Worm (Caenorhabditis elegans) whole organism, midembryonic: ENCODE data around the gene fbxb-74.

Experiments used
- T22C8.4 ChIP-seq: fragments of 200-800 bp; sonication (Bioruptor generic); IDR thresholded peaks from 2 replicates; pipeline ENCODE4 v1.3.6; 2022; ENCODE audit warnings: missing genetic modification characterization, missing compliant biosample characterization
- klf-2 ChIP-seq: fragments of 200-800 bp; sonication (Bioruptor generic); conservative IDR thresholded peaks from 2 replicates; pipeline ENCODE4 v1.3.6; 2022; ENCODE audit warnings: missing genetic modification reagents, missing genetic modification characterization, missing compliant biosample characterization
- med-1 ChIP-seq: sonication (generic microtip); optimal IDR thresholded peaks from 2 replicates; lab custom pipeline; 2017; ENCODE audit warnings: missing genetic modification characterization, mild to moderate bottlenecking, missing compliant biosample characterization, antibody characterized with exemption, missing genetic modification reagents; ENCODE audit not compliant: insufficient read depth
- tab-1 ChIP-seq: fragments of 200-800 bp; sonication (Bioruptor generic); IDR thresholded peaks from 2 replicates; pipeline ENCODE4 v1.3.6; 2022; ENCODE audit warnings: missing genetic modification characterization, missing compliant biosample characterization
- ztf-23 ChIP-seq: fragments of 200-800 bp; sonication (Bioruptor generic); IDR thresholded peaks from 2 replicates; pipeline ENCODE4 v1.3.6; 2022; ENCODE audit warnings: missing genetic modification reagents, missing genetic modification characterization, missing compliant biosample characterization
- ztf-29 ChIP-seq: fragments of 200-800 bp; sonication (Bioruptor generic); IDR thresholded peaks from 2 replicates; pipeline ENCODE4 v1.3.6; 2022; ENCODE audit warnings: missing genetic modification reagents, missing genetic modification characterization, missing compliant biosample characterization

DNA sequence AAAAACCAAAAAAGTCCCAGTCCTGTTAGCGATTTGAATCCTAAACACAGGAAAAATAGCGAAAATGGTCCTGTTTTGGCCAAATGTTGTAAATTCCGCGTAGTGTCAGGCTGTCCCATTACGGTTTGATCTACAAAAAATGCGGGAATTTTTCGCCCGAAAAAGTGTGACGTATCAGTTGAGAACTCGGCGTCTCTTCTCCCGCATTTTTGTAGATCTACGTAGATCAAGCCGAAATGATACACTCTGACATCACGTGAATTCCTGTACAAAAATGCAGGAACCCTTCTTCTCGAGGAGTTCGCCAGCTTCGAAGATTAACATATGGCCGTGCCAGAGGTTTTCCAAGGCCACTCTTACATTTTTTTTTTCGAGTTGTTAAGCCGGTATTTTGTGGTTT lies 43.5 kb downstream of the fbxb-74 start:
- TF ChIP-seq klf-2 (GFP tag; lab: Robert Waterston, UW) (no peak), ztf-23 (GFP tag; lab: Robert Waterston, UW) (no peak), T22C8.4 (GFP tag; lab: Robert Waterston, UW) (no peak), tab-1 (GFP tag; lab: Robert Waterston, UW) (no peak), ztf-29 (GFP tag; lab: Robert Waterston, UW) (no peak), med-1 (GFP tag; lab: Kevin White, UChicago) (no peak)
